Worm (Caenorhabditis elegans) whole organism, mixed stage, embryonic: ENCODE results near the gene Y17G7B.17.

Source experiments
- blmp-1 ChIP-seq: fragments of 150-350 bp; optimal IDR thresholded peaks from 2 replicates; lab custom pipeline; 2014; ENCODE audit warnings: missing biosample characterization, missing genetic modification characterization
- ceh-83 ChIP-seq: fragments of 200-800 bp; sonication (Bioruptor generic); optimal IDR thresholded peaks from 2 replicates; lab custom pipeline; 2018; ENCODE audit warnings: mild to moderate bottlenecking, missing genetic modification characterization, missing compliant biosample characterization
- drap-1 ChIP-seq: fragments of 200-800 bp; sonication (Bioruptor generic); optimal IDR thresholded peaks from 3 replicates; lab custom pipeline; 2018; ENCODE audit warnings: mild to moderate bottlenecking, missing genetic modification characterization, missing compliant biosample characterization
- elt-1 ChIP-seq: sonication (generic microtip); optimal IDR thresholded peaks from 2 replicates; lab custom pipeline; 2017; ENCODE audit warnings: missing genetic modification characterization, mild to moderate bottlenecking, missing compliant biosample characterization, antibody characterized with exemption, moderate library complexity, borderline replicate concordance; ENCODE audit not compliant: insufficient read depth
- elt-3 ChIP-seq: fragments of 150-350 bp; optimal IDR thresholded peaks from 2 replicates; lab custom pipeline; 2014; ENCODE audit warnings: missing biosample characterization, missing genetic modification characterization
- ham-2 ChIP-seq: fragments of 200-800 bp; sonication (Bioruptor generic); optimal IDR thresholded peaks from 2 replicates; lab custom pipeline; 2018; ENCODE audit warnings: mild to moderate bottlenecking, missing genetic modification characterization, missing compliant biosample characterization
- lin-13 ChIP-seq: fragments of 150-350 bp; optimal IDR thresholded peaks from 2 replicates; lab custom pipeline; 2014; ENCODE audit warnings: missing biosample characterization, missing genetic modification characterization
- lsy-2 ChIP-seq: fragments of 150-350 bp; optimal IDR thresholded peaks from 2 replicates; lab custom pipeline; 2014; ENCODE audit warnings: missing biosample characterization, missing genetic modification characterization
- nhr-12 ChIP-seq: fragments of 150-350 bp; optimal IDR thresholded peaks from 2 replicates; lab custom pipeline; 2014; ENCODE audit warnings: missing biosample characterization, missing genetic modification characterization
- nhr-2 ChIP-seq: fragments of 150-350 bp; optimal IDR thresholded peaks from 2 replicates; lab custom pipeline; 2014; ENCODE audit warnings: missing biosample characterization, missing genetic modification characterization
- unc-39 ChIP-seq: fragments of 150-350 bp; optimal IDR thresholded peaks from 2 replicates; lab custom pipeline; 2014; ENCODE audit warnings: missing biosample characterization, missing genetic modification characterization
- unc-62 ChIP-seq: fragments of 150-350 bp; optimal IDR thresholded peaks from 2 replicates; lab custom pipeline; 2014; ENCODE audit warnings: missing biosample characterization, missing genetic modification reagents, missing genetic modification characterization
- ztf-11 ChIP-seq: fragments of 150-350 bp; optimal IDR thresholded peaks from 2 replicates; lab custom pipeline; 2014; ENCODE audit warnings: missing biosample characterization, missing genetic modification characterization

- TF ChIP-seq ceh-83 (no peak), lsy-2 (tag; lab: Kevin White, UChicago) (no peak), drap-1 (GFP tag; lab: Kevin White, UChicago) (no peak), elt-1 (no peak), ztf-11 (no peak), elt-3 (tag; lab: Kevin White, UChicago) (no peak), blmp-1 (no peak), nhr-12 (tag; lab: Kevin White, UChicago) (no peak), lin-13 (tag; lab: Kevin White, UChicago) (no peak), unc-62 (GFP tag; lab: Kevin White, UChicago) (no peak), unc-39 (tag; lab: Kevin White, UChicago) (no peak), ham-2 (GFP tag; lab: Kevin White, UChicago) (no peak), nhr-2 (tag; lab: Kevin White, UChicago) (no peak)
Observed at ce11 chrII:12081454-12081853, 18.3 kb downstream of the Y17G7B.17 start.
